Fruit fly (Drosophila melanogaster) whole organism, adult: ENCODE results near the gene CG4259.

Experiments used
- CG14711 ChIP-seq: fragments of 200-800 bp; sonication (Bioruptor generic); optimal IDR thresholded peaks from 2 replicates; lab custom pipeline; 2018; ENCODE audit warnings: missing biosample characterization, mild to moderate bottlenecking, missing genetic modification characterization, moderate library complexity
- CG5204 ChIP-seq: fragments of 200-800 bp; sonication (Bioruptor generic); optimal IDR thresholded peaks from 2 replicates; lab custom pipeline; 2016; ENCODE audit warnings: missing biosample characterization, missing genetic modification characterization
- CG7101 ChIP-seq: fragments of 200-800 bp; sonication (Bioruptor generic); optimal IDR thresholded peaks from 2 replicates; lab custom pipeline; 2018; ENCODE audit warnings: missing biosample characterization, mild to moderate bottlenecking, missing genetic modification characterization, moderate library complexity
- bab1 ChIP-seq: fragments of 200-800 bp; sonication (Bioruptor generic); optimal IDR thresholded peaks from 3 replicates; lab custom pipeline; 2019; ENCODE audit warnings: missing biosample characterization, mild to moderate bottlenecking, missing genetic modification characterization, moderate library complexity
- kay ChIP-seq: fragments of 200-800 bp; sonication (Bioruptor generic); peaks from one replicate; lab custom pipeline; 2016; ENCODE audit warnings: missing biosample characterization, missing genetic modification characterization, borderline replicate concordance
- ovo ChIP-seq: fragments of 200-800 bp; sonication (Bioruptor generic); optimal IDR thresholded peaks from 2 replicates; lab custom pipeline; 2016; ENCODE audit warnings: missing biosample characterization, missing genetic modification characterization

- TF ChIP-seq ovo (GFP tag; lab: Kevin White, UChicago) (no peak), CG14711 (tag; lab: Kevin White, UChicago) (no peak), CG7101 (tag; lab: Kevin White, UChicago) (no peak), kay (GFP tag; lab: Kevin White, UChicago) (no peak), bab1 (GFP tag; lab: Kevin White, UChicago) (no peak), CG5204 (GFP tag; lab: Kevin White, UChicago) (no peak)
These were observed 38.8 kb downstream of the CG4259 start for dm6 chr2L:2090235-2090634.
